Fruit fly (Drosophila melanogaster) whole organism, embryonic: Measurements from ENCODE around the gene Dhc62B.

Experiments used
- BEAF-32 ChIP-seq: fragments of 200-800 bp; sonication (Bioruptor generic); optimal IDR thresholded peaks from 3 replicates; lab custom pipeline; 2017; ENCODE audit warnings: missing biosample characterization, missing genetic modification characterization, mild to moderate bottlenecking, moderate library complexity, missing genetic modification reagents
- CG10209 ChIP-seq: fragments of 200-800 bp; sonication (Bioruptor generic); optimal IDR thresholded peaks from 3 replicates; lab custom pipeline; 2017; ENCODE audit warnings: missing biosample characterization, mild to moderate bottlenecking, missing genetic modification characterization, missing genetic modification reagents
- CG10267 ChIP-seq: fragments of 200-800 bp; sonication (Bioruptor generic); optimal IDR thresholded peaks from 2 replicates; lab custom pipeline; 2018; ENCODE audit warnings: missing biosample characterization, mild to moderate bottlenecking, missing genetic modification characterization, moderate library complexity
- CG10431 ChIP-seq: fragments of 200-800 bp; sonication (Bioruptor generic); optimal IDR thresholded peaks from 3 replicates; lab custom pipeline; 2018; ENCODE audit warnings: missing biosample characterization, mild to moderate bottlenecking, missing genetic modification characterization
- CG11504 ChIP-seq: fragments of 200-800 bp; sonication (Bioruptor generic); optimal IDR thresholded peaks from 3 replicates; lab custom pipeline; 2019; ENCODE audit warnings: missing biosample characterization, mild to moderate bottlenecking, missing genetic modification characterization, moderate library complexity
- CG12155 ChIP-seq: fragments of 200-800 bp; sonication (Bioruptor generic); optimal IDR thresholded peaks from 3 replicates; lab custom pipeline; 2016; ENCODE audit warnings: missing biosample characterization, missing genetic modification characterization
- CG14965 ChIP-seq: fragments of 200-800 bp; sonication (Bioruptor generic); optimal IDR thresholded peaks from 2 replicates; lab custom pipeline; 2016; ENCODE audit warnings: missing biosample characterization, missing genetic modification characterization, borderline replicate concordance
- CG1603 ChIP-seq: fragments of 200-800 bp; sonication (Bioruptor generic); optimal IDR thresholded peaks from 2 replicates; lab custom pipeline; 2019; ENCODE audit warnings: missing biosample characterization, mild to moderate bottlenecking, missing genetic modification characterization, moderate library complexity
- CG16815 ChIP-seq: fragments of 200-800 bp; sonication (Bioruptor generic); optimal IDR thresholded peaks from 3 replicates; lab custom pipeline; 2017; ENCODE audit warnings: missing biosample characterization, mild to moderate bottlenecking, missing genetic modification characterization
- CG18599 ChIP-seq: fragments of 200-800 bp; sonication (Bioruptor generic); optimal IDR thresholded peaks from 3 replicates; lab custom pipeline; 2017; ENCODE audit warnings: missing biosample characterization, missing genetic modification characterization, mild to moderate bottlenecking, moderate library complexity, missing genetic modification reagents
- CG2129 ChIP-seq: fragments of 200-800 bp; sonication (Bioruptor generic); IDR thresholded peaks from 2 replicates; pipeline ENCODE4 v1.3.6; 2022; ENCODE audit warnings: missing biosample characterization, missing genetic modification characterization; ENCODE audit not compliant: partially characterized antibody
- CG2712 ChIP-seq: fragments of 200-800 bp; optimal IDR thresholded peaks from 3 replicates; lab custom pipeline; 2019; ENCODE audit warnings: missing biosample characterization, mild to moderate bottlenecking, missing genetic modification characterization, moderate library complexity
- CG4707 ChIP-seq: fragments of 200-800 bp; sonication (Bioruptor generic); optimal IDR thresholded peaks from 2 replicates; lab custom pipeline; 2018; ENCODE audit warnings: missing biosample characterization, mild to moderate bottlenecking, missing genetic modification characterization, moderate library complexity
- CG6813 ChIP-seq: fragments of 200-800 bp; sonication (Bioruptor generic); optimal IDR thresholded peaks from 2 replicates; lab custom pipeline; 2017; ENCODE audit warnings: missing biosample characterization, missing genetic modification characterization, mild to moderate bottlenecking, moderate library complexity, missing genetic modification reagents
- CG7556 ChIP-seq: fragments of 200-800 bp; sonication (Bioruptor generic); optimal IDR thresholded peaks from 2 replicates; lab custom pipeline; 2017; ENCODE audit warnings: missing biosample characterization, mild to moderate bottlenecking, missing genetic modification characterization
- CG8944 ChIP-seq: fragments of 200-800 bp; sonication (Bioruptor generic); optimal IDR thresholded peaks from 3 replicates; lab custom pipeline; 2016; ENCODE audit warnings: missing biosample characterization, missing genetic modification characterization
- CG9609 ChIP-seq: fragments of 200-800 bp; sonication (Bioruptor generic); optimal IDR thresholded peaks from 3 replicates; lab custom pipeline; 2016; ENCODE audit warnings: missing biosample characterization, missing genetic modification characterization
- CG9727 ChIP-seq: fragments of 200-800 bp; sonication (Bioruptor generic); optimal IDR thresholded peaks from 3 replicates; lab custom pipeline; 2017; ENCODE audit warnings: missing biosample characterization, mild to moderate bottlenecking, missing genetic modification characterization
- D19A ChIP-seq: fragments of 200-800 bp; optimal IDR thresholded peaks from 3 replicates; lab custom pipeline; 2019; ENCODE audit warnings: missing biosample characterization, mild to moderate bottlenecking, missing genetic modification characterization, moderate library complexity
- Dp ChIP-seq: fragments of 200-800 bp; sonication (Bioruptor generic); optimal IDR thresholded peaks from 2 replicates; lab custom pipeline; 2018; ENCODE audit warnings: missing biosample characterization, mild to moderate bottlenecking, missing genetic modification characterization, moderate library complexity
- Ets65A ChIP-seq: fragments of 200-800 bp; sonication (Bioruptor generic); peaks from one replicate; lab custom pipeline; 2016; ENCODE audit warnings: missing biosample characterization, missing genetic modification characterization
- GATAe ChIP-seq: fragments of 200-800 bp; sonication (Bioruptor generic); conservative IDR thresholded peaks from 2 replicates; pipeline ENCODE4 v1.3.6; 2022; ENCODE audit warnings: missing biosample characterization, missing genetic modification characterization
- HHEX ChIP-seq: fragments of 200-800 bp; sonication (Bioruptor generic); optimal IDR thresholded peaks from 3 replicates; lab custom pipeline; 2017; ENCODE audit warnings: missing biosample characterization, mild to moderate bottlenecking, missing genetic modification characterization, missing genetic modification reagents
- Lim3 ChIP-seq: fragments of 200-800 bp; sonication (Bioruptor generic); IDR thresholded peaks from 2 replicates; pipeline ENCODE4 v1.3.6; 2022; ENCODE audit warnings: missing biosample characterization, missing genetic modification characterization
- MESR4 ChIP-seq: fragments of 200-800 bp; sonication (Bioruptor generic); optimal IDR thresholded peaks from 2 replicates; lab custom pipeline; 2018; ENCODE audit warnings: missing biosample characterization, mild to moderate bottlenecking, missing genetic modification characterization, moderate library complexity
- Med ChIP-seq: fragments of 200-800 bp; sonication (Bioruptor generic); peaks from one replicate; lab custom pipeline; 2016; ENCODE audit warnings: missing biosample characterization, missing genetic modification characterization, mild to moderate bottlenecking, inconsistent platforms, moderate library complexity
- Myb ChIP-seq: fragments of 200-800 bp; sonication (Bioruptor generic); optimal IDR thresholded peaks from 2 replicates; lab custom pipeline; 2016; ENCODE audit warnings: missing biosample characterization, missing genetic modification characterization
- NK7.1 ChIP-seq: fragments of 200-800 bp; sonication (Bioruptor generic); optimal IDR thresholded peaks from 3 replicates; lab custom pipeline; 2016; ENCODE audit warnings: missing biosample characterization, missing genetic modification characterization
- Nf-YB ChIP-seq: fragments of 200-800 bp; sonication (Bioruptor generic); optimal IDR thresholded peaks from 3 replicates; lab custom pipeline; 2019; ENCODE audit warnings: missing biosample characterization, mild to moderate bottlenecking, missing genetic modification characterization, moderate library complexity
- Rx ChIP-seq: fragments of 200-800 bp; sonication (Bioruptor generic); IDR thresholded peaks from 2 replicates; pipeline ENCODE4 v1.3.6; 2022; ENCODE audit warnings: missing biosample characterization, missing genetic modification characterization
- Sox100B ChIP-seq: fragments of 200-800 bp; sonication (Bioruptor generic); optimal IDR thresholded peaks from 3 replicates; lab custom pipeline; 2018; ENCODE audit warnings: missing biosample characterization, mild to moderate bottlenecking, missing genetic modification characterization
- ato ChIP-seq: fragments of 200-800 bp; sonication (Bioruptor generic); IDR thresholded peaks from 2 replicates; pipeline ENCODE4 v1.3.6; 2022; ENCODE audit warnings: missing biosample characterization, missing genetic modification characterization; ENCODE audit not compliant: partially characterized antibody
- bab2 ChIP-seq: fragments of 200-800 bp; sonication (Bioruptor generic); optimal IDR thresholded peaks from 2 replicates; lab custom pipeline; 2016; ENCODE audit warnings: missing biosample characterization, missing genetic modification characterization
- cwo ChIP-seq: fragments of 200-800 bp; sonication (Bioruptor generic); optimal IDR thresholded peaks from 3 replicates; lab custom pipeline; 2017; ENCODE audit warnings: missing biosample characterization, missing genetic modification characterization, mild to moderate bottlenecking, moderate library complexity, missing genetic modification reagents
- emc ChIP-seq: fragments of 200-800 bp; sonication (Bioruptor generic); optimal IDR thresholded peaks from 2 replicates; lab custom pipeline; 2016; ENCODE audit warnings: missing biosample characterization, missing genetic modification characterization
- gfzf ChIP-seq: fragments of 200-800 bp; sonication (Bioruptor generic); optimal IDR thresholded peaks from 2 replicates; lab custom pipeline; 2016; ENCODE audit warnings: missing biosample characterization, mild to moderate bottlenecking, missing genetic modification characterization, moderate library complexity
- grn ChIP-seq: fragments of 200-800 bp; sonication (Bioruptor generic); optimal IDR thresholded peaks from 3 replicates; lab custom pipeline; 2017; ENCODE audit warnings: missing biosample characterization, missing genetic modification characterization
- gsb ChIP-seq: fragments of 200-800 bp; sonication (Bioruptor generic); IDR thresholded peaks from 2 replicates; pipeline ENCODE4 v1.3.6; 2022; ENCODE audit warnings: missing biosample characterization, missing genetic modification characterization
- gt ChIP-seq: fragments of 200-800 bp; sonication (Bioruptor generic); IDR thresholded peaks from 2 replicates; pipeline ENCODE4 v1.3.6; 2022; ENCODE audit warnings: missing biosample characterization, missing genetic modification characterization
- hbn ChIP-seq: fragments of 200-800 bp; sonication (Bioruptor generic); IDR thresholded peaks from 2 replicates; pipeline ENCODE4 v1.3.6; 2022; ENCODE audit warnings: missing biosample characterization, missing genetic modification characterization; ENCODE audit not compliant: partially characterized antibody
- maf-S ChIP-seq: fragments of 200-800 bp; sonication (Bioruptor generic); optimal IDR thresholded peaks from 2 replicates; lab custom pipeline; 2016; ENCODE audit warnings: missing biosample characterization, missing genetic modification characterization
- nmo ChIP-seq: fragments of 200-800 bp; sonication (Bioruptor generic); optimal IDR thresholded peaks from 2 replicates; lab custom pipeline; 2018; ENCODE audit warnings: missing biosample characterization, mild to moderate bottlenecking, missing genetic modification characterization, moderate library complexity
- odd ChIP-seq: fragments of 200-800 bp; sonication (Bioruptor generic); optimal IDR thresholded peaks from 2 replicates; lab custom pipeline; 2017; ENCODE audit warnings: missing biosample characterization, mild to moderate bottlenecking, missing genetic modification characterization
- scrt ChIP-seq: fragments of 200-800 bp; sonication (Bioruptor generic); optimal IDR thresholded peaks from 2 replicates; lab custom pipeline; 2018; ENCODE audit warnings: missing biosample characterization, mild to moderate bottlenecking, missing genetic modification characterization, moderate library complexity
- sna ChIP-seq: fragments of 200-800 bp; sonication (Bioruptor generic); IDR thresholded peaks from 2 replicates; pipeline ENCODE4 v1.3.6; 2022; ENCODE audit warnings: missing biosample characterization, missing genetic modification characterization; ENCODE audit not compliant: partially characterized antibody
- trh ChIP-seq: fragments of 200-800 bp; sonication (Bioruptor generic); optimal IDR thresholded peaks from 2 replicates; lab custom pipeline; 2016; ENCODE audit warnings: missing biosample characterization, missing genetic modification characterization
- ttk ChIP-seq: fragments of 200-800 bp; sonication (Bioruptor generic); IDR thresholded peaks from 2 replicates; pipeline ENCODE4 v2.1.2; 2022; ENCODE audit warnings: missing biosample characterization, missing genetic modification characterization
- vvl ChIP-seq: fragments of 200-800 bp; sonication (Bioruptor generic); IDR thresholded peaks from 2 replicates; pipeline ENCODE4 v1.3.6; 2022; ENCODE audit warnings: missing biosample characterization, missing genetic modification characterization

Gene Dhc62B

dm6 chr3L:1740129-1740975, 31.2 kb downstream of the Dhc62B start (continued):
- TF ChIP-seq gfzf (GFP tag; lab: Kevin White, UChicago) (no peak), CG10209 (GFP tag; lab: Kevin White, UChicago) (peak; percentile 62), D19A (tag; lab: Kevin White, UChicago) (no peak), Med (peak; percentile 95), hbn (GFP tag; lab: Robert Waterston, UW) (no peak), ttk (GFP tag; lab: Robert Waterston, UW) (peak; percentile 72), gt (GFP tag; lab: Robert Waterston, UW) (no peak), CG9609 (peak; percentile 66), CG14965 (GFP tag; lab: Kevin White, UChicago) (no peak), maf-S (GFP tag; lab: Kevin White, UChicago) (peak; percentile 48), CG10267 (tag; lab: Kevin White, UChicago) (peak; percentile 19), Dp (no peak), CG8944 (GFP tag; lab: Kevin White, UChicago) (peak; percentile 53), grn (no peak), Sox100B (GFP tag; lab: Kevin White, UChicago) (no peak), bab2 (GFP tag; lab: Kevin White, UChicago) (peak; percentile 60), CG1603 (tag; lab: Kevin White, UChicago) (peak; percentile 70), Lim3 (GFP tag; lab: Robert Waterston, UW) (peak; percentile 53; the same call in 1 of the 2 replicates), CG9727 (GFP tag; lab: Kevin White, UChicago) (peak; percentile 24), CG16815 (GFP tag; lab: Kevin White, UChicago) (no peak), CG18599 (GFP tag; lab: Kevin White, UChicago) (no peak), Rx (peak; percentile 74), gsb (GFP tag; lab: Robert Waterston, UW) (peak; percentile 56), Ets65A (peak; percentile 94), HHEX (GFP tag; lab: Kevin White, UChicago) (peak; percentile 37), sna (no peak), CG10431 (GFP tag; lab: Kevin White, UChicago) (no peak), CG11504 (tag; lab: Kevin White, UChicago) (no peak), nmo (GFP tag; lab: Kevin White, UChicago) (peak; percentile 66), CG12155 (GFP tag; lab: Kevin White, UChicago) (peak; percentile 56), CG2129 (GFP tag; lab: Robert Waterston, UW) (no peak), Nf-YB (GFP tag; lab: Kevin White, UChicago) (no peak), emc (GFP tag; lab: Kevin White, UChicago) (no peak), odd (peak; percentile 35), trh (peak; percentile 57), scrt (GFP tag; lab: Kevin White, UChicago) (no peak), MESR4 (GFP tag; lab: Kevin White, UChicago) (no peak), CG4707 (GFP tag; lab: Kevin White, UChicago) (no peak), BEAF-32 (no peak), NK7.1 (GFP tag; lab: Kevin White, UChicago) (peak; percentile 21), CG7556 (peak; percentile 7), CG6813 (GFP tag; lab: Kevin White, UChicago) (no peak), Myb (GFP tag; lab: Kevin White, UChicago) (peak; percentile 37), vvl (GFP tag; lab: Robert Waterston, UW) (peak; percentile 89), GATAe (GFP tag; lab: Robert Waterston, UW) (no peak), cwo (GFP tag; lab: Kevin White, UChicago) (no peak), CG2712 (tag; lab: Kevin White, UChicago) (peak; percentile 35), ato (GFP tag; lab: Robert Waterston, UW) (no peak)
